Worm (Caenorhabditis elegans): Measurements from ENCODE around the gene mlcd-1.

Gene mlcd-1

DNA sequence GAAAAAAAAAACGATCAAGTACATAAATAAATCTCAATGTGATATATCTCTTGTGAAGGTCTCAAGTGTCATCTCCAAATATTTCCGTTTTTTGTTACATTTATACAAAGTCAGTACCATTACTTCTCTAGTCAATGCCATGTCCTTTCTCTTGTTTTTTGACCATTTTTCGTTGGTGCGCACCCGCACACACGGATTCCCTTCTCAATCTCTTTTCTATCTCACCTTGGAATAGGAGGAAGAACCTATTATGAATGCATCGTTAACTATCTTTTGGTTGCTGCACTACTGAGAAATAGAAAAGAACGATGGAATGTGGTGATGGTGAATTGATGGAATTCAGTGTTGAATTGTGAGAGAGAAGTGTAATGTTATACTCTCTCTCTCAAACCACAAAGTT, 50.1 kb downstream of the mlcd-1 start:
- TF ChIP-seq efl-1 (optimal IDR thresholded peaks at IDR 0.05) (no peak), efl-1 (GFP tag; optimal IDR thresholded peaks at IDR 0.05 in 1 of 2) (peak in 1 of 2 experiments; percentile 30), aha-1 (tag; optimal IDR thresholded peaks at IDR 0.05) (no peak), ceh-8 (GFP tag; optimal IDR thresholded peaks at IDR 0.05) (no peak), unc-30 (tag; optimal IDR thresholded peaks at IDR 0.05) (no peak), blmp-1 (tag; optimal IDR thresholded peaks at IDR 0.05) (peak; percentile 55), mab-9 (GFP tag; IDR thresholded peaks at IDR 0.05) (no peak), lin-14 (GFP tag; optimal IDR thresholded peaks at IDR 0.05) (peak; percentile 59), C04F5.9 (tag; optimal IDR thresholded peaks at IDR 0.05) (no peak), snu-23 (GFP tag; optimal IDR thresholded peaks at IDR 0.05) (peak; percentile 25), ama-1 (optimal IDR thresholded peaks at IDR 0.05) (no peak), aly-2 (tag; optimal IDR thresholded peaks at IDR 0.05) (no peak), pqm-1 (tag; optimal IDR thresholded peaks at IDR 0.05) (no peak), lin-35 (GFP tag; optimal IDR thresholded peaks at IDR 0.05) (no peak), zip-4 (GFP tag; optimal IDR thresholded peaks at IDR 0.05) (no peak), nhr-19 (GFP tag; conservative IDR thresholded peaks at IDR 0.05) (no peak), nhr-85 (tag) (peak; percentile 77), tbx-2 (tag; optimal IDR thresholded peaks at IDR 0.05) (no peak)

Data from whole organism, L1 larva.